Fruit fly (Drosophila melanogaster) whole organism, embryonic: Measurements from ENCODE around the gene GCC88.
A peak's percentile ranks its signal among the peaks of the same experiment; 100 is the strongest.

Experiments used
- CG11696 ChIP-seq: fragments of 200-800 bp; sonication (Bioruptor generic); IDR thresholded peaks from 2 replicates; pipeline ENCODE4 v1.3.6; 2022; ENCODE audit warnings: missing biosample characterization, missing genetic modification characterization
- CG12391 ChIP-seq: fragments of 200-800 bp; sonication (Bioruptor generic); optimal IDR thresholded peaks from 3 replicates; lab custom pipeline; 2018; ENCODE audit warnings: missing biosample characterization, mild to moderate bottlenecking, missing genetic modification characterization, moderate library complexity
- CG13624 ChIP-seq: fragments of 200-800 bp; sonication (Bioruptor generic); optimal IDR thresholded peaks from 2 replicates; lab custom pipeline; 2016; ENCODE audit warnings: missing biosample characterization, missing genetic modification characterization
- CG1529 ChIP-seq: fragments of 200-800 bp; sonication (Bioruptor generic); optimal IDR thresholded peaks from 3 replicates; lab custom pipeline; 2018; ENCODE audit warnings: missing biosample characterization, missing genetic modification characterization
- CG17359 ChIP-seq: fragments of 200-800 bp; sonication (Bioruptor generic); optimal IDR thresholded peaks from 3 replicates; lab custom pipeline; 2018; ENCODE audit warnings: missing biosample characterization, mild to moderate bottlenecking, missing genetic modification characterization, moderate library complexity
- CG17802 ChIP-seq: fragments of 200-800 bp; sonication (Bioruptor generic); optimal IDR thresholded peaks from 2 replicates; lab custom pipeline; 2018; ENCODE audit warnings: missing biosample characterization, mild to moderate bottlenecking, missing genetic modification characterization, moderate library complexity
- CG18619 ChIP-seq: fragments of 200-800 bp; sonication (Bioruptor generic); optimal IDR thresholded peaks from 3 replicates; lab custom pipeline; 2017; ENCODE audit warnings: missing biosample characterization, mild to moderate bottlenecking, missing genetic modification characterization
- CG30020 ChIP-seq: fragments of 200-800 bp; optimal IDR thresholded peaks from 2 replicates; lab custom pipeline; 2019; ENCODE audit warnings: missing biosample characterization, mild to moderate bottlenecking, missing genetic modification characterization, moderate library complexity
- CG31365 ChIP-seq: fragments of 200-800 bp; sonication (Bioruptor generic); optimal IDR thresholded peaks from 2 replicates; lab custom pipeline; 2018; ENCODE audit warnings: missing biosample characterization, mild to moderate bottlenecking, missing genetic modification characterization
- CG34224 ChIP-seq: fragments of 200-800 bp; sonication (Bioruptor generic); IDR thresholded peaks from 3 replicates; pipeline ENCODE4 v1.3.6; 2022; ENCODE audit warnings: missing biosample characterization, missing genetic modification characterization; ENCODE audit not compliant: partially characterized antibody
- CG34376 ChIP-seq: fragments of 200-800 bp; sonication (Bioruptor generic); optimal IDR thresholded peaks from 2 replicates; lab custom pipeline; 2018; ENCODE audit warnings: missing biosample characterization, mild to moderate bottlenecking, missing genetic modification characterization
- CG3847 ChIP-seq: fragments of 200-800 bp; sonication (Bioruptor generic); IDR thresholded peaks from 2 replicates; pipeline ENCODE4 v1.3.6; 2022; ENCODE audit warnings: missing biosample characterization, missing genetic modification characterization
- CG4730 ChIP-seq: fragments of 200-800 bp; sonication (Bioruptor generic); IDR thresholded peaks from 2 replicates; pipeline ENCODE4 v1.3.6; 2022; ENCODE audit warnings: missing biosample characterization, missing genetic modification characterization
- CG7357 ChIP-seq: fragments of 200-800 bp; sonication (Bioruptor generic); IDR thresholded peaks from 3 replicates; pipeline ENCODE4 v1.3.6; 2022; ENCODE audit warnings: missing biosample characterization, missing genetic modification characterization
- CG7372 ChIP-seq: fragments of 200-800 bp; sonication (Bioruptor generic); IDR thresholded peaks from 2 replicates; pipeline ENCODE4 v1.3.6; 2022; ENCODE audit warnings: missing biosample characterization, missing genetic modification characterization
- CG8281 ChIP-seq: fragments of 200-800 bp; sonication (Bioruptor generic); optimal IDR thresholded peaks from 2 replicates; lab custom pipeline; 2018; ENCODE audit warnings: missing biosample characterization, mild to moderate bottlenecking, missing genetic modification characterization, moderate library complexity
- CG8924 ChIP-seq: fragments of 200-800 bp; optimal IDR thresholded peaks from 3 replicates; lab custom pipeline; 2019; ENCODE audit warnings: missing biosample characterization, mild to moderate bottlenecking, missing genetic modification characterization, moderate library complexity
- CG8944 ChIP-seq: fragments of 200-800 bp; sonication (Bioruptor generic); optimal IDR thresholded peaks from 3 replicates; lab custom pipeline; 2016; ENCODE audit warnings: missing biosample characterization, missing genetic modification characterization
- CrebB ChIP-seq: fragments of 200-800 bp; sonication (Bioruptor generic); optimal IDR thresholded peaks from 3 replicates; lab custom pipeline; 2018; ENCODE audit warnings: missing biosample characterization, mild to moderate bottlenecking, missing genetic modification characterization
- Dbx ChIP-seq: fragments of 200-800 bp; sonication (Bioruptor generic); IDR thresholded peaks from 3 replicates; pipeline ENCODE4 v1.3.6; 2022; ENCODE audit warnings: missing biosample characterization, missing genetic modification characterization
- Dek ChIP-seq: fragments of 200-800 bp; sonication (Bioruptor generic); optimal IDR thresholded peaks from 3 replicates; lab custom pipeline; 2019; ENCODE audit warnings: missing biosample characterization, mild to moderate bottlenecking, missing genetic modification characterization, moderate library complexity
- Dll ChIP-seq: fragments of 200-800 bp; sonication (Bioruptor generic); IDR thresholded peaks from 4 replicates; pipeline ENCODE4 v1.3.6; 2022; ENCODE audit warnings: missing biosample characterization, missing genetic modification characterization; ENCODE audit not compliant: partially characterized antibody
- Dref ChIP-seq: fragments of 200-800 bp; sonication (Bioruptor generic); IDR thresholded peaks from 2 replicates; pipeline ENCODE4 v1.3.6; 2022; ENCODE audit warnings: missing biosample characterization, missing genetic modification characterization
- Hr51 ChIP-seq, 2 experiments: fragments of 200-800 bp; sonication (Bioruptor generic); optimal IDR thresholded peaks; 2 replicates in 1 of 2; 3 replicates in 1 of 2; lab custom pipeline; 2016 to 2018; ENCODE audit warnings: missing biosample characterization in 2 of 2, missing genetic modification characterization in 2 of 2, mild to moderate bottlenecking in 1 of 2, moderate library complexity in 1 of 2
- Lpt ChIP-seq: fragments of >200 bp; optimal IDR thresholded peaks from 2 replicates; lab custom pipeline; 2018; ENCODE audit warnings: missing biosample characterization, missing genetic modification characterization
- Med ChIP-seq: fragments of 200-800 bp; sonication (Bioruptor generic); peaks from one replicate; lab custom pipeline; 2016; ENCODE audit warnings: missing biosample characterization, missing genetic modification characterization, mild to moderate bottlenecking, inconsistent platforms, moderate library complexity
- Myb ChIP-seq: fragments of 200-800 bp; sonication (Bioruptor generic); optimal IDR thresholded peaks from 2 replicates; lab custom pipeline; 2016; ENCODE audit warnings: missing biosample characterization, missing genetic modification characterization
- Neu2 ChIP-seq: fragments of 200-800 bp; sonication (Bioruptor generic); optimal IDR thresholded peaks from 3 replicates; lab custom pipeline; 2016; ENCODE audit warnings: missing biosample characterization, missing genetic modification characterization, borderline replicate concordance
- Sox102F ChIP-seq: fragments of 200-800 bp; sonication (Bioruptor generic); optimal IDR thresholded peaks from 2 replicates; lab custom pipeline; 2018; ENCODE audit warnings: missing biosample characterization, mild to moderate bottlenecking, missing genetic modification characterization, moderate library complexity
- az2 ChIP-seq: fragments of 200-800 bp; sonication (Bioruptor generic); optimal IDR thresholded peaks from 3 replicates; lab custom pipeline; 2016; ENCODE audit warnings: missing biosample characterization, missing genetic modification characterization
- bowl ChIP-seq: fragments of 200-800 bp; sonication (Bioruptor generic); IDR thresholded peaks from 2 replicates; pipeline ENCODE4 v1.3.6; 2022; ENCODE audit warnings: missing biosample characterization, missing genetic modification characterization
- en ChIP-seq: fragments of 200-800 bp; sonication (Bioruptor generic); optimal IDR thresholded peaks from 2 replicates; lab custom pipeline; 2016; ENCODE audit warnings: missing biosample characterization, missing genetic modification characterization
- esg ChIP-seq: fragments of 200-800 bp; sonication (Bioruptor generic); conservative IDR thresholded peaks from 2 replicates; pipeline ENCODE4 v1.3.6; 2022; ENCODE audit warnings: missing biosample characterization, missing genetic modification characterization
- ewg ChIP-seq: fragments of 200-800 bp; sonication (Bioruptor generic); optimal IDR thresholded peaks from 3 replicates; lab custom pipeline; 2017; ENCODE audit warnings: mild to moderate bottlenecking, missing biosample characterization, missing genetic modification reagents, missing genetic modification characterization
- fd64A ChIP-seq: fragments of 200-800 bp; sonication (Bioruptor generic); optimal IDR thresholded peaks from 3 replicates; lab custom pipeline; 2018; ENCODE audit warnings: missing biosample characterization, mild to moderate bottlenecking, missing genetic modification characterization
- gce ChIP-seq: fragments of 200-800 bp; sonication (Bioruptor generic); IDR thresholded peaks from 3 replicates; pipeline ENCODE4 v1.3.6; 2022; ENCODE audit warnings: missing biosample characterization, missing genetic modification characterization
- gem ChIP-seq: fragments of 200-800 bp; sonication (Bioruptor generic); optimal IDR thresholded peaks from 2 replicates; lab custom pipeline; 2019; ENCODE audit warnings: missing biosample characterization, mild to moderate bottlenecking, missing genetic modification characterization, moderate library complexity
- gsb ChIP-seq: fragments of 200-800 bp; sonication (Bioruptor generic); IDR thresholded peaks from 2 replicates; pipeline ENCODE4 v1.3.6; 2022; ENCODE audit warnings: missing biosample characterization, missing genetic modification characterization
- klu ChIP-seq: fragments of 200-800 bp; sonication (Bioruptor generic); IDR thresholded peaks from 2 replicates; pipeline ENCODE4 v1.3.6; 2022; ENCODE audit warnings: missing biosample characterization, missing genetic modification characterization
- lmd ChIP-seq: fragments of 200-800 bp; sonication (Bioruptor generic); IDR thresholded peaks from 2 replicates; pipeline ENCODE4 v1.3.6; 2022; ENCODE audit warnings: missing biosample characterization, missing genetic modification characterization
- oc ChIP-seq: fragments of 200-800 bp; sonication (Bioruptor generic); optimal IDR thresholded peaks from 2 replicates; lab custom pipeline; 2018; ENCODE audit warnings: missing biosample characterization, mild to moderate bottlenecking, missing genetic modification characterization, moderate library complexity
- pfk ChIP-seq: fragments of 200-800 bp; sonication (Bioruptor generic); optimal IDR thresholded peaks from 2 replicates; lab custom pipeline; 2018; ENCODE audit warnings: missing biosample characterization, mild to moderate bottlenecking, missing genetic modification characterization, moderate library complexity
- pros ChIP-seq: fragments of 200-800 bp; sonication (Bioruptor generic); optimal IDR thresholded peaks from 3 replicates; lab custom pipeline; 2019; ENCODE audit warnings: missing biosample characterization, mild to moderate bottlenecking, missing genetic modification characterization, moderate library complexity
- ro ChIP-seq: fragments of 200-800 bp; sonication (Bioruptor generic); IDR thresholded peaks from 2 replicates; pipeline ENCODE4 v1.3.6; 2022; ENCODE audit warnings: missing biosample characterization, missing genetic modification characterization
- row ChIP-seq: fragments of 200-800 bp; sonication (Bioruptor generic); IDR thresholded peaks from 3 replicates; pipeline ENCODE4 v1.3.6; 2022; ENCODE audit warnings: missing biosample characterization, missing genetic modification characterization
- run ChIP-seq: fragments of 200-800 bp; sonication (Bioruptor generic); optimal IDR thresholded peaks from 3 replicates; lab custom pipeline; 2018; ENCODE audit warnings: missing biosample characterization, mild to moderate bottlenecking, missing genetic modification characterization
- schlank ChIP-seq: fragments of 200-800 bp; sonication (Bioruptor generic); optimal IDR thresholded peaks from 2 replicates; lab custom pipeline; 2018; ENCODE audit warnings: missing biosample characterization, mild to moderate bottlenecking, missing genetic modification characterization
- sisA ChIP-seq: fragments of 200-800 bp; sonication (Bioruptor generic); IDR thresholded peaks from 2 replicates; pipeline ENCODE4 v1.3.6; 2022; ENCODE audit warnings: missing biosample characterization, missing genetic modification characterization
- sqz ChIP-seq: fragments of 200-800 bp; sonication (Bioruptor generic); optimal IDR thresholded peaks from 3 replicates; lab custom pipeline; 2018; ENCODE audit warnings: missing biosample characterization, mild to moderate bottlenecking, missing genetic modification characterization
- tio ChIP-seq: fragments of 200-800 bp; sonication (Bioruptor generic); optimal IDR thresholded peaks from 2 replicates; lab custom pipeline; 2017; ENCODE audit warnings: missing biosample characterization, missing genetic modification characterization, inconsistent platforms
- twi ChIP-seq: fragments of 200-800 bp; optimal IDR thresholded peaks from 2 replicates; lab custom pipeline; 2019; ENCODE audit warnings: missing biosample characterization, mild to moderate bottlenecking, missing genetic modification characterization, moderate library complexity

Gene GCC88

DNA sequence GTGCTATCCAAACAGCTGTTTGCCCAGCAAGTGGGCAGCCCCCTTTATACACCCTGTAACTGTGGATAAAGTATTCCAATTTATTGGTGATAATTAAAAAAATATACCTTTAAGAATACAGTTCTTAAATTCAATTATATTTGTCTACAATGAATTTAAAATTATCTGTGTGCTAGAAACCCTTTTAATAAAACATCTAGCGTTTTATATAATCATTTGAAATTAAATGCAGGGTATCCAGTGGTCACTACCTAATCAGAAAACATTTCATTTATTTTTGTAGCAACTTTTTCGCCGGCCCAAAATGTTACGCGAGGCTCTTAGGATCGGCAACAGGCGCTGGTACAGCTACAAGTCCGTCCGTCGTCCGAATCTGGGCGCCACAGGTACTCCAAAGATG is 3.9 kb downstream of the GCC88 start, which contains the start of gene CG17726 (continued):
- peak; percentile 100 for TF ChIP-seq row (GFP tag; lab: Robert Waterston, UW)
- peak; percentile 97 for TF ChIP-seq Dek (tag; lab: Kevin White, UChicago)
- peak; percentile 92 for TF ChIP-seq CG34376 (GFP tag; lab: Kevin White, UChicago)
- TF ChIP-seq CG8924 (tag; lab: Kevin White, UChicago) = peak; percentile 99
- TF ChIP-seq fd64A (GFP tag; lab: Kevin White, UChicago) = peak; percentile 3
- TF ChIP-seq az2 = peak; percentile 98
- peak; percentile 94 for TF ChIP-seq CG11696
- peak; percentile 94 for TF ChIP-seq CG18619 (GFP tag; lab: Kevin White, UChicago)
- TF ChIP-seq esg (GFP tag; lab: Robert Waterston, UW) = peak; percentile 98
- TF ChIP-seq en = peak; percentile 68
- TF ChIP-seq CG1529 (GFP tag; lab: Kevin White, UChicago) = peak; percentile 92
- TF ChIP-seq bowl (GFP tag; lab: Robert Waterston, UW) = peak; percentile 96
- TF ChIP-seq CG7372 (GFP tag; lab: Robert Waterston, UW) = peak; percentile 97
- TF ChIP-seq pfk (GFP tag; lab: Kevin White, UChicago) = no peak
- TF ChIP-seq CG3847 (GFP tag; lab: Robert Waterston, UW) = peak; percentile 97
- peak; percentile 81 for TF ChIP-seq CG31365 (tag; lab: Kevin White, UChicago)
- peak; percentile 97 for TF ChIP-seq Med (GFP tag; lab: Kevin White, UChicago)
- no peak for TF ChIP-seq CG34224 (GFP tag; lab: Robert Waterston, UW)
- no peak for TF ChIP-seq Neu2 (GFP tag; lab: Kevin White, UChicago)
- TF ChIP-seq gsb (GFP tag; lab: Robert Waterston, UW) = peak; percentile 89
- peak; percentile 91 to 98 for TF ChIP-seq Hr51 (GFP tag; optimal IDR thresholded peaks at IDR 0.05; lab: Kevin White, UChicago)
- TF ChIP-seq Sox102F (GFP tag; lab: Kevin White, UChicago) = peak; percentile 99
- TF ChIP-seq twi (tag; lab: Kevin White, UChicago) = peak; percentile 96
- TF ChIP-seq lmd (GFP tag; lab: Robert Waterston, UW) = peak; percentile 98
- TF ChIP-seq pros (GFP tag; lab: Kevin White, UChicago) = peak; percentile 38
- TF ChIP-seq CG7357 (GFP tag; lab: Robert Waterston, UW) = peak; percentile 92
- peak; percentile 99 for TF ChIP-seq gem (tag; lab: Kevin White, UChicago)
- peak; percentile 94 for TF ChIP-seq CG13624 (GFP tag; lab: Kevin White, UChicago)
- peak; percentile 87 for TF ChIP-seq CG8944 (GFP tag; lab: Kevin White, UChicago)
- peak; percentile 69 for TF ChIP-seq CG17802 (tag; lab: Kevin White, UChicago)
- TF ChIP-seq Myb (GFP tag; lab: Kevin White, UChicago) = peak; percentile 61
- TF ChIP-seq sqz (GFP tag; lab: Kevin White, UChicago) = peak; percentile 93
- TF ChIP-seq tio = no peak
- peak; percentile 96 for TF ChIP-seq CrebB (tag; lab: Kevin White, UChicago)
- TF ChIP-seq gce (GFP tag; lab: Robert Waterston, UW) = peak; percentile 98
- TF ChIP-seq CG4730 (GFP tag; lab: Robert Waterston, UW) = peak; percentile 98
- TF ChIP-seq Lpt (GFP tag; lab: Kevin White, UChicago) = no peak
- peak; percentile 32; the same call in 1 of the 4 replicates for TF ChIP-seq Dll
- peak; percentile 98 for TF ChIP-seq oc
- TF ChIP-seq CG8281 = peak; percentile 88
- TF ChIP-seq sisA (GFP tag; lab: Robert Waterston, UW) = peak; percentile 97
- peak; percentile 88 for TF ChIP-seq schlank (tag; lab: Kevin White, UChicago)
- TF ChIP-seq run (tag; lab: Kevin White, UChicago) = peak; percentile 96
- TF ChIP-seq CG12391 (tag; lab: Kevin White, UChicago) = peak; percentile 99
- TF ChIP-seq ewg = peak; percentile 93
- TF ChIP-seq Dref (GFP tag; lab: Robert Waterston, UW) = peak; percentile 20; the same call in 1 of the 2 replicates
- TF ChIP-seq CG17359 (tag; lab: Kevin White, UChicago) = peak; percentile 98
- peak; percentile 92 for TF ChIP-seq klu
- peak; percentile 87 for TF ChIP-seq CG30020 (tag; lab: Kevin White, UChicago)
- TF ChIP-seq ro = peak; percentile 95
- TF ChIP-seq Dbx = peak; percentile 98
